Fruit fly (Drosophila melanogaster) whole organism, embryonic: Measurements from ENCODE around the gene FucTD.

Experiments used
- Abd-B ChIP-seq: fragments of 200-800 bp; sonication (Bioruptor generic); optimal IDR thresholded peaks from 2 replicates; lab custom pipeline; 2018; ENCODE audit warnings: missing biosample characterization, mild to moderate bottlenecking, missing genetic modification characterization, moderate library complexity
- Ada2b ChIP-seq: fragments of 200-800 bp; sonication (Bioruptor generic); IDR thresholded peaks from 2 replicates; pipeline ENCODE4 v1.3.6; 2022; ENCODE audit warnings: missing biosample characterization, missing genetic modification characterization
- CG12236 ChIP-seq: fragments of 200-800 bp; sonication (Bioruptor generic); optimal IDR thresholded peaks from 2 replicates; lab custom pipeline; 2016; ENCODE audit warnings: missing biosample characterization, missing genetic modification characterization
- CG15479 ChIP-seq: fragments of 200-800 bp; sonication (Bioruptor generic); optimal IDR thresholded peaks from 3 replicates; lab custom pipeline; 2019; ENCODE audit warnings: missing biosample characterization, mild to moderate bottlenecking, missing genetic modification characterization, moderate library complexity
- CG16863 ChIP-seq: fragments of 200-800 bp; sonication (Bioruptor generic); optimal IDR thresholded peaks from 3 replicates; lab custom pipeline; 2016; ENCODE audit warnings: missing biosample characterization, missing genetic modification characterization
- CG2199 ChIP-seq: fragments of 200-800 bp; sonication (Bioruptor generic); IDR thresholded peaks from 3 replicates; pipeline ENCODE4 v1.3.6; 2022; ENCODE audit warnings: missing biosample characterization, missing genetic modification characterization
- CG8765 ChIP-seq: fragments of 200-800 bp; sonication (Bioruptor generic); IDR thresholded peaks from 2 replicates; pipeline ENCODE4 v1.3.6; 2022; ENCODE audit warnings: missing biosample characterization, missing genetic modification characterization
- Dip2 ChIP-seq: fragments of 200-800 bp; sonication (Bioruptor generic); IDR thresholded peaks from 2 replicates; pipeline ENCODE4 v1.3.6; 2022; ENCODE audit warnings: missing biosample characterization, missing genetic modification characterization
- Drgx ChIP-seq: fragments of 200-800 bp; sonication (Bioruptor generic); IDR thresholded peaks from 2 replicates; pipeline ENCODE4 v1.3.6; 2022; ENCODE audit warnings: missing biosample characterization, missing genetic modification characterization
- Hr51 ChIP-seq, 2 experiments: fragments of 200-800 bp; sonication (Bioruptor generic); optimal IDR thresholded peaks; 2 replicates in 1 of 2; 3 replicates in 1 of 2; lab custom pipeline; 2016 to 2018; ENCODE audit warnings: missing biosample characterization in 2 of 2, missing genetic modification characterization in 2 of 2, mild to moderate bottlenecking in 1 of 2, moderate library complexity in 1 of 2
- MBD-R2 ChIP-seq: fragments of 200-800 bp; sonication (Bioruptor generic); IDR thresholded peaks from 2 replicates; pipeline ENCODE4 v1.3.6; 2022; ENCODE audit warnings: missing biosample characterization, missing genetic modification characterization
- Med ChIP-seq: fragments of 200-800 bp; sonication (Bioruptor generic); peaks from one replicate; lab custom pipeline; 2016; ENCODE audit warnings: missing biosample characterization, missing genetic modification characterization, mild to moderate bottlenecking, inconsistent platforms, moderate library complexity
- Oli ChIP-seq: fragments of 200-800 bp; sonication (Bioruptor generic); optimal IDR thresholded peaks from 2 replicates; lab custom pipeline; 2018; ENCODE audit warnings: missing biosample characterization, mild to moderate bottlenecking, missing genetic modification characterization, moderate library complexity
- Scr ChIP-seq: fragments of 200-800 bp; sonication (Bioruptor generic); IDR thresholded peaks from 2 replicates; pipeline ENCODE4 v1.3.6; 2022; ENCODE audit warnings: missing biosample characterization, missing genetic modification characterization; ENCODE audit not compliant: partially characterized antibody
- Stat92E ChIP-seq, 3 experiments: fragments of >200 bp in 2 of 3; fragments of 200-800 bp in 1 of 3; sonication (Bioruptor generic) in 1 of 3; optimal IDR thresholded peaks; 2 replicates each; lab custom pipeline; 2017 to 2019; ENCODE audit warnings: missing biosample characterization in 3 of 3, missing genetic modification characterization in 3 of 3, mild to moderate bottlenecking in 1 of 3, moderate library complexity in 1 of 3
- Trl ChIP-seq, 3 experiments: fragments of >200 bp in 2 of 3; fragments of 200-800 bp in 1 of 3; sonication (Bioruptor generic) in 1 of 3; optimal IDR thresholded peaks; 2 replicates in 1 of 3; 3 replicates in 2 of 3; lab custom pipeline; 2016 to 2017; ENCODE audit warnings: missing biosample characterization in 1 of 3, missing genetic modification characterization in 1 of 3
- abd-A ChIP-seq: fragments of 200-800 bp; sonication (Bioruptor generic); optimal IDR thresholded peaks from 3 replicates; lab custom pipeline; 2019; ENCODE audit warnings: missing biosample characterization, mild to moderate bottlenecking, missing genetic modification characterization, moderate library complexity
- ara ChIP-seq: fragments of 200-800 bp; sonication (Bioruptor generic); IDR thresholded peaks from 2 replicates; pipeline ENCODE4 v1.3.6; 2022; ENCODE audit warnings: missing biosample characterization, missing genetic modification characterization
- ash1 ChIP-seq: fragments of 200-800 bp; sonication (Bioruptor generic); optimal IDR thresholded peaks from 2 replicates; lab custom pipeline; 2018; ENCODE audit warnings: missing biosample characterization, mild to moderate bottlenecking, missing genetic modification characterization
- cad ChIP-seq: fragments of >200 bp; optimal IDR thresholded peaks from 2 replicates; lab custom pipeline; 2017; ENCODE audit warnings: missing biosample characterization, missing genetic modification characterization
- ems ChIP-seq: fragments of 200-800 bp; sonication (Bioruptor generic); optimal IDR thresholded peaks from 3 replicates; lab custom pipeline; 2016; ENCODE audit warnings: missing biosample characterization, missing genetic modification characterization
- eve ChIP-seq, 2 experiments: fragments of >200 bp; optimal IDR thresholded peaks; 2 replicates each; lab custom pipeline; 2017; ENCODE audit warnings: missing biosample characterization in 2 of 2, missing genetic modification characterization in 2 of 2
- grn ChIP-seq: fragments of 200-800 bp; sonication (Bioruptor generic); optimal IDR thresholded peaks from 3 replicates; lab custom pipeline; 2017; ENCODE audit warnings: missing biosample characterization, missing genetic modification characterization
- insv ChIP-seq, 2 experiments: fragments of 200-800 bp; sonication (Bioruptor generic); optimal IDR thresholded peaks; 3 replicates each; lab custom pipeline; 2016 to 2018; ENCODE audit warnings: missing biosample characterization in 2 of 2, missing genetic modification characterization in 2 of 2
- jing ChIP-seq: fragments of 200-800 bp; sonication (Bioruptor generic); optimal IDR thresholded peaks from 2 replicates; lab custom pipeline; 2018; ENCODE audit warnings: missing biosample characterization, mild to moderate bottlenecking, missing genetic modification characterization
- ken ChIP-seq: fragments of 200-800 bp; sonication (Bioruptor generic); IDR thresholded peaks from 3 replicates; pipeline ENCODE4 v1.3.6; 2022; ENCODE audit warnings: missing biosample characterization, missing genetic modification characterization
- kni ChIP-seq: fragments of 200-800 bp; sonication (Bioruptor generic); optimal IDR thresholded peaks from 3 replicates; lab custom pipeline; 2017; ENCODE audit warnings: mild to moderate bottlenecking, missing biosample characterization, missing genetic modification reagents, missing genetic modification characterization
- prd ChIP-seq, 3 experiments: fragments of >200 bp in 2 of 3; fragments of 200-800 bp in 1 of 3; sonication (Bioruptor generic) in 1 of 3; optimal IDR thresholded peaks in 2 of 3; IDR thresholded peaks in 1 of 3; 2 replicates in 2 of 3; 3 replicates in 1 of 3; pipeline versions ENCODE4 v1.3.6 to Lab custom; 2017 to 2022; ENCODE audit warnings: missing biosample characterization in 1 of 3, missing genetic modification characterization in 1 of 3
- ranshi ChIP-seq: fragments of 200-800 bp; sonication (Bioruptor generic); IDR thresholded peaks from 2 replicates; pipeline ENCODE4 v1.3.6; 2022; ENCODE audit warnings: missing biosample characterization, missing genetic modification characterization
- sob ChIP-seq: fragments of 200-800 bp; sonication (Bioruptor generic); IDR thresholded peaks from 2 replicates; pipeline ENCODE4 v1.3.6; 2022; ENCODE audit warnings: missing biosample characterization, missing genetic modification characterization
- sqz ChIP-seq: fragments of 200-800 bp; sonication (Bioruptor generic); optimal IDR thresholded peaks from 3 replicates; lab custom pipeline; 2018; ENCODE audit warnings: missing biosample characterization, mild to moderate bottlenecking, missing genetic modification characterization
- toy ChIP-seq: fragments of 200-800 bp; sonication (Bioruptor generic); IDR thresholded peaks from 2 replicates; pipeline ENCODE4 v1.3.6; 2022; ENCODE audit warnings: missing biosample characterization, missing genetic modification characterization
- ttk ChIP-seq: fragments of 200-800 bp; sonication (Bioruptor generic); IDR thresholded peaks from 2 replicates; pipeline ENCODE4 v2.1.2; 2022; ENCODE audit warnings: missing biosample characterization, missing genetic modification characterization

Gene FucTD

dm6 chr3L:1442906-1443305 is 26.9 kb downstream of the FucTD start (continued):
- TF ChIP-seq eve (GFP tag; optimal IDR thresholded peaks at IDR 0.05; lab: Kevin White, UChicago) (peak in 1 of 2 experiments; percentile 88), toy (GFP tag; lab: Robert Waterston, UW) (no peak), ash1 (GFP tag; lab: Kevin White, UChicago) (no peak), Scr (GFP tag; lab: Robert Waterston, UW) (no peak), Trl (optimal IDR thresholded peaks at IDR 0.05; lab: Kevin White, UChicago) (no peak), Trl (GFP tag; optimal IDR thresholded peaks at IDR 0.05; lab: Kevin White, UChicago) (peak; percentile 85), jing (GFP tag; lab: Kevin White, UChicago) (peak; percentile 76), Dip2 (no peak), CG12236 (peak; percentile 72)
- TF ChIP-seq, all 482 proteins: peak for 338

DNA sequence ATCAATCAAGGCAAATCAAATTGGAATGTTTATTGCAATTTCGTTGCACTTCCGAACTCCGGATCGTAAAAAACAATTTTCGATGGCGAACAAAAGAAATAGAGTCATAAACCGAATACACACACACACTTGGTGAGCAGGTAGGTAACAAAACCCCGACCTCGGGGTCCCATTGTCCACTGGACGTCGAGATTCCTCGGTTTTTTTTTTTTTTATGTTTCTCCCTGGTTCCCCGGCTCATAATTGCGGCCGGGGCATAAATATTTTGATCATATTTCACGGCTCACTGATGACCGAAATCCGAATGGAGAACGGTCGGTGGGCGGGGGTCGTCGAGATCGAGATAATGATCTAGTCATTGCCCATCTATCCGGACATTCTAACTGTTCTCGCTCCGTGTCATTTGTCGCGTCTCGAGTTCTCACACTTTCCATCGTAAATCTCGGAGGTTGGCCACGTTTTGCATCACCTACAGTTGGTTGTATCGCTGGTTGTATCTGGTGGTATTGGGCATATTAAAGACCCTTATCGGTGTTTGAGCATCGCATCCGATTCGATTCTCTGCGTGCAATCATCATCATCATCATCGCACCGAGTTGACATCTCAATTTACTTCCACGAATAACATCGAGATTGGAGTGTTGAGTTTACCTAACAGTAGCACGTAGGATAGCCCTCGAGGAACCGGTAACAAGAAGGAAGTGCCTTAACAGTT is 31.9 kb downstream of the FucTD start:
- TF ChIP-seq CG15479 (GFP tag; lab: Kevin White, UChicago) (peak; percentile 19), sqz (GFP tag; lab: Kevin White, UChicago) (peak; percentile 56), cad (GFP tag; lab: Kevin White, UChicago) (peak; percentile 83), kni (GFP tag; lab: Kevin White, UChicago) (peak; percentile 70), CG16863 (GFP tag; lab: Kevin White, UChicago) (no peak), Hr51 (GFP tag; optimal IDR thresholded peaks at IDR 0.05; lab: Kevin White, UChicago) (no peak), Stat92E (GFP tag; optimal IDR thresholded peaks at IDR 0.05; lab: Kevin White, UChicago) (peak in 1 of 3 experiments; percentile 3), sob (GFP tag; lab: Robert Waterston, UW) (no peak), grn (peak; percentile 91), abd-A (tag; lab: Kevin White, UChicago) (peak; percentile 21), ken (GFP tag; lab: Robert Waterston, UW) (0 out of 3 replicates have a peak, but pooled peaks have one; percentile 13)

- TF ChIP-seq insv (GFP tag; optimal IDR thresholded peaks at IDR 0.05; lab: Kevin White, UChicago), result no peak
- 0 out of 2 replicates have a peak, but pooled peaks have one; percentile 9 for TF ChIP-seq ara
- TF ChIP-seq ranshi, result no peak
- no peak for TF ChIP-seq MBD-R2 (GFP tag; lab: Robert Waterston, UW)
- TF ChIP-seq Med (GFP tag; lab: Kevin White, UChicago), result no peak
- 0 out of 2 replicates have a peak, but pooled peaks have one; percentile 28 for TF ChIP-seq Drgx (GFP tag; lab: Robert Waterston, UW)
- no peak for TF ChIP-seq Abd-B (GFP tag; lab: Kevin White, UChicago)
- TF ChIP-seq prd (optimal IDR thresholded peaks at IDR 0.05; lab: Kevin White, UChicago), result no peak
- peak; percentile 18; the same call in 1 of the 3 replicates for TF ChIP-seq prd (GFP tag; IDR thresholded peaks at IDR 0.05; lab: Robert Waterston, UW)
- TF ChIP-seq CG2199 (GFP tag; lab: Robert Waterston, UW), result no peak
- TF ChIP-seq, all 482 proteins: peak for 3
Measured at dm6 chr3L:1450940-1451339, 34.9 kb downstream of the FucTD start.

DNA sequence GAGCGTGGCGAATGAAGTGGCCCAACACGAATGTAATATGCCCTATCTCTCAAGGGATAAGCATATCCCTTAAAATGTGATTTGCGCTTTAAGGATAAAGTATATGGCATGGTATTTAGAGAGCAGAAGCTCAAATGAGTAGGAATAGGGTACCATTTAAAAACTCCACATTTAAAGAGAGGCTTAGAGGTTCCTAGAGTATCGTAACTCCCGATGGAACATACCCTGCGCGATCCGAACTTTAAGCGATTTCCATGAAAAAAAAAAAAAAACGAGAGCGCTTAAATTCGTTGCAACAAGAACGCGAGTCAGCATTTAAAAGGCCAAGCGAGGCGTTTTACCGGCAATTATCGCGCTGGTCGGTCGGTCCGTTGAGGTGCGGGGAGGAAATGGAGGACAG is 41.2 kb downstream of the FucTD start:
- TF ChIP-seq Oli (tag; lab: Kevin White, UChicago) (no peak), CG8765 (GFP tag; lab: Robert Waterston, UW) (0 out of 2 replicates have a peak, but pooled peaks have one; percentile 18), ttk (GFP tag; lab: Robert Waterston, UW) (no peak), ems (GFP tag; lab: Kevin White, UChicago) (no peak), Ada2b (GFP tag; lab: Robert Waterston, UW) (no peak)
